Worm (Caenorhabditis elegans) whole organism, mixed stage, embryonic: ENCODE measurements around the gene mtrr-1.

ENCODE experiments used
- M03D4.4 ChIP-seq: sonication (generic microtip); optimal IDR thresholded peaks from 2 replicates; lab custom pipeline; 2017; ENCODE audit warnings: mild to moderate bottlenecking, missing genetic modification characterization, missing compliant biosample characterization
- blmp-1 ChIP-seq: fragments of 150-350 bp; optimal IDR thresholded peaks from 2 replicates; lab custom pipeline; 2014; ENCODE audit warnings: missing biosample characterization, missing genetic modification characterization
- ceh-39 ChIP-seq: fragments of 150-350 bp; optimal IDR thresholded peaks from 2 replicates; lab custom pipeline; 2014; ENCODE audit warnings: missing biosample characterization, missing genetic modification characterization
- ceh-83 ChIP-seq: fragments of 200-800 bp; sonication (Bioruptor generic); optimal IDR thresholded peaks from 2 replicates; lab custom pipeline; 2018; ENCODE audit warnings: mild to moderate bottlenecking, missing genetic modification characterization, missing compliant biosample characterization
- ces-1 ChIP-seq: fragments of 150-350 bp; optimal IDR thresholded peaks from 2 replicates; lab custom pipeline; 2014; ENCODE audit warnings: missing biosample characterization, missing genetic modification reagents, missing genetic modification characterization
- cnd-1 ChIP-seq: fragments of 200-800 bp; sonication (Bioruptor generic); optimal IDR thresholded peaks from 2 replicates; lab custom pipeline; 2018; ENCODE audit warnings: mild to moderate bottlenecking, missing genetic modification characterization, missing compliant biosample characterization
- drap-1 ChIP-seq: fragments of 200-800 bp; sonication (Bioruptor generic); optimal IDR thresholded peaks from 3 replicates; lab custom pipeline; 2018; ENCODE audit warnings: mild to moderate bottlenecking, missing genetic modification characterization, missing compliant biosample characterization
- elt-1 ChIP-seq: sonication (generic microtip); optimal IDR thresholded peaks from 2 replicates; lab custom pipeline; 2017; ENCODE audit warnings: missing genetic modification characterization, mild to moderate bottlenecking, missing compliant biosample characterization, antibody characterized with exemption, moderate library complexity, borderline replicate concordance; ENCODE audit not compliant: insufficient read depth
- elt-3 ChIP-seq: fragments of 150-350 bp; optimal IDR thresholded peaks from 2 replicates; lab custom pipeline; 2014; ENCODE audit warnings: missing biosample characterization, missing genetic modification characterization
- flh-1 ChIP-seq: fragments of 200-800 bp; sonication (Bioruptor generic); optimal IDR thresholded peaks from 2 replicates; lab custom pipeline; 2018; ENCODE audit warnings: mild to moderate bottlenecking, missing genetic modification characterization, moderate library complexity, missing compliant biosample characterization
- ham-2 ChIP-seq: fragments of 200-800 bp; sonication (Bioruptor generic); optimal IDR thresholded peaks from 2 replicates; lab custom pipeline; 2018; ENCODE audit warnings: mild to moderate bottlenecking, missing genetic modification characterization, missing compliant biosample characterization
- hlh-1 ChIP-seq: fragments of 150-350 bp; optimal IDR thresholded peaks from 2 replicates; lab custom pipeline; 2014; ENCODE audit warnings: missing biosample characterization, missing genetic modification reagents, missing genetic modification characterization
- lin-13 ChIP-seq: fragments of 150-350 bp; optimal IDR thresholded peaks from 2 replicates; lab custom pipeline; 2014; ENCODE audit warnings: missing biosample characterization, missing genetic modification characterization
- lin-32 ChIP-seq: fragments of 200-800 bp; sonication (Bioruptor generic); optimal IDR thresholded peaks from 2 replicates; lab custom pipeline; 2018; ENCODE audit warnings: mild to moderate bottlenecking, missing genetic modification characterization, missing compliant biosample characterization
- lsy-2 ChIP-seq: fragments of 150-350 bp; optimal IDR thresholded peaks from 2 replicates; lab custom pipeline; 2014; ENCODE audit warnings: missing biosample characterization, missing genetic modification characterization
- mab-5 ChIP-seq: fragments of 150-350 bp; optimal IDR thresholded peaks from 2 replicates; lab custom pipeline; 2014; ENCODE audit warnings: missing biosample characterization, missing genetic modification characterization
- mep-1 ChIP-seq: fragments of 150-350 bp; optimal IDR thresholded peaks from 2 replicates; lab custom pipeline; 2017; ENCODE audit warnings: missing biosample characterization, missing genetic modification reagents, missing genetic modification characterization, inconsistent platforms
- mls-2 ChIP-seq: sonication (generic microtip); optimal IDR thresholded peaks from 2 replicates; lab custom pipeline; 2016; ENCODE audit warnings: mild to moderate bottlenecking, missing genetic modification characterization, moderate library complexity, missing compliant biosample characterization
- nhr-12 ChIP-seq: fragments of 150-350 bp; optimal IDR thresholded peaks from 2 replicates; lab custom pipeline; 2014; ENCODE audit warnings: missing biosample characterization, missing genetic modification characterization
- nhr-2 ChIP-seq: fragments of 150-350 bp; optimal IDR thresholded peaks from 2 replicates; lab custom pipeline; 2014; ENCODE audit warnings: missing biosample characterization, missing genetic modification characterization
- nhr-237 ChIP-seq: fragments of 150-350 bp; optimal IDR thresholded peaks from 2 replicates; lab custom pipeline; 2014; ENCODE audit warnings: missing biosample characterization, missing genetic modification characterization
- nhr-28 ChIP-seq: fragments of 150-350 bp; optimal IDR thresholded peaks from 2 replicates; lab custom pipeline; 2014; ENCODE audit warnings: missing biosample characterization, missing genetic modification characterization
- nhr-76 ChIP-seq: sonication (generic microtip); optimal IDR thresholded peaks from 2 replicates; lab custom pipeline; 2017; ENCODE audit warnings: missing biosample characterization, missing genetic modification characterization
- pha-4 ChIP-seq: fragments of 150-350 bp; optimal IDR thresholded peaks from 2 replicates; lab custom pipeline; 2018; ENCODE audit warnings: missing biosample characterization, missing genetic modification reagents, missing genetic modification characterization
- sem-2 ChIP-seq: fragments of 200-800 bp; sonication (Bioruptor generic); optimal IDR thresholded peaks from 2 replicates; lab custom pipeline; 2018; ENCODE audit warnings: mild to moderate bottlenecking, missing genetic modification characterization, missing compliant biosample characterization
- snpc-4 ChIP-seq: fragments of 150-350 bp; optimal IDR thresholded peaks from 2 replicates; lab custom pipeline; 2014; ENCODE audit warnings: missing biosample characterization, missing genetic modification characterization
- sptf-1 ChIP-seq: sonication (generic microtip); optimal IDR thresholded peaks from 2 replicates; lab custom pipeline; 2017; ENCODE audit warnings: mild to moderate bottlenecking, missing genetic modification characterization, moderate library complexity, missing compliant biosample characterization
- tbx-8 ChIP-seq: fragments of 200-800 bp; sonication (Bioruptor generic); optimal IDR thresholded peaks from 2 replicates; lab custom pipeline; 2018; ENCODE audit warnings: mild to moderate bottlenecking, missing genetic modification characterization, moderate library complexity, missing compliant biosample characterization
- unc-39 ChIP-seq: fragments of 150-350 bp; optimal IDR thresholded peaks from 2 replicates; lab custom pipeline; 2014; ENCODE audit warnings: missing biosample characterization, missing genetic modification characterization
- zip-8 ChIP-seq: fragments of 150-350 bp; optimal IDR thresholded peaks from 2 replicates; lab custom pipeline; 2014; ENCODE audit warnings: missing biosample characterization, missing genetic modification characterization
- ztf-11 ChIP-seq: fragments of 150-350 bp; optimal IDR thresholded peaks from 2 replicates; lab custom pipeline; 2014; ENCODE audit warnings: missing biosample characterization, missing genetic modification characterization

mtrr-1 gene

DNA sequence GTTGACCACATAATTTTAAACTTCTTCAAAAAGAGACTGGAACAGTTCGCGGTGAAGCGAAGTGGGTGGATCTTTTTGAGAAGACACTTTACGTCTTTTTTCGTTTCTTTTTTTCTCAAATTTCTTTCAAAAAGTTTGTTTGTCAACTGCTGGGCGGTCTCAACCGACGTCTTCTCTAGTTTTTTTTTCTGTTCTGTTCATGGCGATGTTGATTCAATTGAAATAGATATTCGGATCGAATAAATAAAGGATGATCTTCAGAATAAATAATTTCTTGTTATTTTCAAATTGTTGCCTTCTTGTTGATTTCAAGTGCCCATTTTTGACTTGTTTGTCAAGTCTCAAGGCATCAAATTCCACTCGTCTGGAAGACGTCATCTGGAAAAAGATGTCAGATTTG, 35.4 kb upstream of the mtrr-1 start, which contains the start of gene T26C5.4:
Gene T26C5.4, minus strand, starts transcription at position 101 of the 400 bp plus-strand sequence.
- TF ChIP-seq lsy-2 (no peak), lin-32 (GFP tag; lab: Kevin White, UChicago) (no peak), nhr-12 (no peak), ztf-11 (no peak), elt-3 (tag; lab: Kevin White, UChicago) (no peak), zip-8 (tag; lab: Kevin White, UChicago) (no peak), pha-4 (tag; lab: Kevin White, UChicago) (no peak), hlh-1 (tag; lab: Kevin White, UChicago) (no peak), tbx-8 (GFP tag; lab: Kevin White, UChicago) (no peak), flh-1 (GFP tag; lab: Kevin White, UChicago) (no peak), nhr-28 (tag; lab: Kevin White, UChicago) (no peak), mab-5 (no peak), nhr-237 (tag; lab: Kevin White, UChicago) (no peak), unc-39 (tag; lab: Kevin White, UChicago) (no peak), mls-2 (no peak), snpc-4 (tag; lab: Kevin White, UChicago) (no peak), lin-13 (tag; lab: Kevin White, UChicago) (no peak), mep-1 (tag; lab: Kevin White, UChicago) (no peak), M03D4.4 (tag; lab: Kevin White, UChicago) (no peak), nhr-2 (tag; lab: Kevin White, UChicago) (no peak)

DNA sequence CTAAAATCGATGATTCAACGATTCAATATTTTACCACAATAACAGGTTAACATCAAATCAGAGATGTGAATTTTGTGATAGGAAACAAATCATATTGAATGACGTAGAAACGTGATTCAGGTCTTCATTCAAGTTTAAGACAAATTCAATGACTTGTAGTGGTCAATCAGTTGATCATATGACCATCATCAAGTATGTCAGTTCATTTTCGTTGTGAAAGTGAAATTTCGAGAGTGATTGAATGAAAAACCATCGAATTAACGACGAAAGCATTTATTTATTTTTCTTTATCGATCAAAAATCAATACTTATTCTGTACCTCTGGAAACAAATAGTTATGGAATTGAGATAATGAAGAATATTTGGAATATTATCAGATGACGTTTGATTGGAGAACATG, 34.2 kb upstream of the mtrr-1 start:
- TF ChIP-seq elt-1 (tag; lab: Kevin White, UChicago) = no peak
- TF ChIP-seq, all 35 proteins: peak for 0

DNA sequence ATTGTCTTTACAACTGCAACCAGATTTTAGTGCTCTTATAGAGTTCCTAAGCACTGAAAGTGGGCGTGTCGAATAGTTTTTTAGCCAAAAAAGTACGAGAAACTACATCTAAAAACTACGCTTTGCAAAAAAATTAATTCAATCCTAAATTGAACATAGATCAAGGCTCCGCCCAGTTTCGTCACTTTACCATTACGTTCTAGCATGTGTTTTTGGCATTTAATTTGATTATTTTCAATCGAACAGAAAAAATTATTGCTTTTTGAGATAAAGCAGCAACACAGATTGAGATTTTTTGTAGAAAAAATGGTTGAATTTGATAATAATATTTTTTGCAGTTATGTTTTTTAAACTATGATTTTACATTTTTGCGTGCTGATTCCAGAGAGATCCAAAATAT, 31.6 kb upstream of the mtrr-1 start, which contains the start of gene nlp-82:
Gene nlp-82, minus strand, starts transcription at position 101 of the 400 bp plus-strand sequence.
- TF ChIP-seq sem-2 (GFP tag; lab: Kevin White, UChicago) (no peak), mep-1 (tag; lab: Kevin White, UChicago) (no peak), ceh-83 (GFP tag; lab: Kevin White, UChicago) (no peak), unc-39 (tag; lab: Kevin White, UChicago) (no peak), ceh-39 (tag; lab: Kevin White, UChicago) (no peak), ces-1 (GFP tag; lab: Kevin White, UChicago) (no peak), mls-2 (no peak), lin-13 (tag; lab: Kevin White, UChicago) (no peak), tbx-8 (GFP tag; lab: Kevin White, UChicago) (no peak), hlh-1 (tag; lab: Kevin White, UChicago) (no peak), nhr-28 (tag; lab: Kevin White, UChicago) (no peak), nhr-2 (tag; lab: Kevin White, UChicago) (no peak)

DNA sequence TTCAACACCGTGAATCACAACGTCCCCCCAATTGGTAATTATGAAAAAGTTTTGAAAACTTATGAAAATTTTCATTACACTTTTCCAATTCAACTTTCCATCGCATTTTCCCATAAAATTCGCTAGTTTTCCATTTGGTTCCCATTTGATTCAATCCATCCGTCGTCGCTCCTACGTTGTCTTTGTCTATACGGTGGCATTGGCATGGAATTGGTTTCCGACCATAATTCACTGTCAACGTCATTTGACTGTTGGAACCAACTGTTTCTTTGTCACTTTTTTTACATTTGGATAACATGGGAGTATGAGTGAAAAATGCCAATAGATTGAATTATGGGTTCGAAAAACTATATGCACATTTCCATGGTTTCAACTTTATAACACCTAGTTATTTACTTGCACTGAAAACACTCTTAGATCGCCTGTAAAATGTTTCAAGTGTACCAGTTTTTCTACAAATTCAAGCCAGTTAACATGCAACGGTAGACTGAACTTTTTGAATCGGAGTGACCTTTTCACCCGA, 27.7 kb upstream of the mtrr-1 start:
- TF ChIP-seq ces-1 (GFP tag; lab: Kevin White, UChicago) (peak; percentile 9), nhr-76 (tag; lab: Kevin White, UChicago) (no peak), drap-1 (GFP tag; lab: Kevin White, UChicago) (no peak), cnd-1 (tag; lab: Kevin White, UChicago) (peak; percentile 22), M03D4.4 (tag; lab: Kevin White, UChicago) (peak; percentile 23), mab-5 (no peak), mls-2 (peak; percentile 24), sptf-1 (tag; lab: Kevin White, UChicago) (peak; percentile 35), ceh-83 (GFP tag; lab: Kevin White, UChicago) (peak; percentile 70)

DNA sequence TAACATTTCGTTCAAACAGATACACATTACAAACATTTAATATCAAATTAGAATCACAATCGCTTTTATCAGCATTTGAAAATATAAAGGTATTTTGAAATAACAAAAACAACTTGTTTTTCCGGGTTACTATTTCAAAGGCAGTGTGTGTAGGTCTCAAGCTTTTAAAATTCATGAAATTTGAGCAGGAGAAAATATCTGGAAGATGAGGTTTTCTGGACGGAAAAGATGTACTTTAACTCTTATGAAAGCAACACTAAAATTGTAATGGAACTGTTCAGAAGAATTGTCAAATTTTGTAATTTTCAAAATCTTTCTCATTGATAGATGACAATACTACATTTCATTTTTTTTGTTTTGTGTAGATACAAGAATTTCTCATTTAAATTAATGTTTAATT, 27.2 kb upstream of the mtrr-1 start:
- peak; percentile 52 for TF ChIP-seq ceh-83 (GFP tag; lab: Kevin White, UChicago)
- TF ChIP-seq flh-1 (GFP tag; lab: Kevin White, UChicago) = no peak

DNA sequence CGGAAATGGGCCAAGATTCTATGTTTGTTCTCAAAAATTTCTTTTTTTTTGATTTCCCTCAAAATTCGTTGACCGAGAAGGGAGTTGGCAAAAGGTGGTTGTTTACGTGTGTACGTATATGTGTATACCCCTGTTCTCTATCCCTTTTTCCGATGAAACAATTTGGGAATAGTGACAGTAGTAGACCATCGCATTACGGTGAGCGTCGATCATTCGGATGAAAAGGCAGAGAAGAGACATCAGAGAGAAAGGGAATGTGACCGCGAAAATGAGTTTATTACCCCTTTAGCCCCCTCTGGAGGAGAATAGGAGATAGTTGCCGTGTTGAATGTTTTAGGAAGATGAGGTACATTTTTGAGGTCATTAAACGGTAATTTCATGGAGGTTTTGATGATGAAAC, 25.7 kb upstream of the mtrr-1 start:
- TF ChIP-seq ham-2 (GFP tag; lab: Kevin White, UChicago) (peak; percentile 29), ztf-11 (no peak), blmp-1 (tag; lab: Kevin White, UChicago) (peak; percentile 34)
